Worm (Caenorhabditis elegans): ENCODE results near the gene him-18.

him-18 gene

DNA sequence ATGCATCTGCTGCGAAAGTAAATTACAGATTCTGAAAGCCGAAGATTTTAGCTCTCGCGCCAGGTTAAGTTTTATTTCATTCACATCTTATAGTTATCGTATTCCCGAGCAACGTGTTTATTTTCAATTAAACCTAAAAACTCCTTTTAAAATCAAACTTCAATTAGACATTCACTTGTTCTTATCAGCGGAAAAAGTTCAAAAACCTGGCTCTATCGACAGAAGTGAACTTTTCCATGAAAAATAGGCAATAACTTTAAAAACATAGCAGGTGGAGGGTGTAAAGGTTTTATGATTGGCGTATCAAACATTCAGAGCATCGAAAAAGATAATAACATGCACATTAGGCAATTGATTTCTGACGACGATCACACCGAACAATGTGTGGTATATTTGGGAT, 26.0 kb downstream of the him-18 start, which contains the start of gene ppat-1:
TSS of gene ppat-1 (plus strand) at position 316 of the 400 bp plus-strand sequence.
- TF ChIP-seq F13H6.1 (tag; optimal IDR thresholded peaks at IDR 0.05) = no peak
- no peak for TF ChIP-seq lin-11 (tag; optimal IDR thresholded peaks at IDR 0.05)
- TF ChIP-seq fos-1 (tag; optimal IDR thresholded peaks at IDR 0.05) = peak; percentile 10
- no peak for TF ChIP-seq nhr-23 (tag; optimal IDR thresholded peaks at IDR 0.05)
- no peak for TF ChIP-seq blmp-1 (tag; optimal IDR thresholded peaks at IDR 0.05; ENCODE audit: insufficient read depth)

DNA sequence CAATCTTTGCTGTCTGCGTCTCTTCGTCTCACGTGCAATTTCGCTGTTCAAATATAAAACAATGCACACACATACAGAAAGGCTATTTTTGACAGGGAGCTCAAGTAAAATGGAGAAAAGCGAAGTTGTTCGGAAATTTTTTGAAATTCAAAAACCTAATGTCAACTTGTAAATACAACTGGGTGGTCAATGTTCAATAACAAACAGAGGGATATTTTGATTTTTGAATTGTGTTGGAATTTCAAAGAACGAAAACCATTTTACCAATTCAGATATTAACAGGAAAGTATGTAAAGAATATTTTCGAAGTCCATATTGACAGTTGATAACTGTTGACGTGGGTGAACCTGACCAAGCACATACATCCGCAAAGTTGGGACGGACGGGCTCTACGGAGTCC, 26.6 kb downstream of the him-18 start, which contains the start of gene tag-243:
TSS of gene tag-243 (minus strand) at position 101 of the 400 bp plus-strand sequence.
- no peak for TF ChIP-seq crh-2 (tag; optimal IDR thresholded peaks at IDR 0.05)
- no peak for TF ChIP-seq nhr-77 (tag; optimal IDR thresholded peaks at IDR 0.05)
- TF ChIP-seq zag-1 (tag; optimal IDR thresholded peaks at IDR 0.05) = no peak
- no peak for TF ChIP-seq mbf-1 (tag; optimal IDR thresholded peaks at IDR 0.05)
- TF ChIP-seq egl-27 (tag; optimal IDR thresholded peaks at IDR 0.05) = no peak
- no peak for TF ChIP-seq ceh-82 (tag; optimal IDR thresholded peaks at IDR 0.05)
- TF ChIP-seq unc-62 (GFP tag; optimal IDR thresholded peaks at IDR 0.05) = no peak
- no peak for TF ChIP-seq nhr-237 (tag; optimal IDR thresholded peaks at IDR 0.05)
- no peak for TF ChIP-seq lin-11 (tag; optimal IDR thresholded peaks at IDR 0.05)
- TF ChIP-seq unc-55 (GFP tag; optimal IDR thresholded peaks at IDR 0.05) = no peak
- no peak for TF ChIP-seq ZK546.5 (tag; optimal IDR thresholded peaks at IDR 0.05)
- TF ChIP-seq R02D3.7 (tag; optimal IDR thresholded peaks at IDR 0.05) = no peak

- TF ChIP-seq lsy-2 (tag; optimal IDR thresholded peaks at IDR 0.05) (peak in 1 of 2 experiments; percentile 56), sma-3 (GFP tag; optimal IDR thresholded peaks at IDR 0.05) (no peak), C34F6.9 (tag; optimal IDR thresholded peaks at IDR 0.05) (peak; percentile 46), F13H6.1 (tag; optimal IDR thresholded peaks at IDR 0.05) (peak; percentile 39), nhr-129 (tag; optimal IDR thresholded peaks at IDR 0.05) (peak; percentile 51)
These were observed 27.9 kb downstream of the him-18 start for ce11 chrIII:4687134-4687533.

DNA sequence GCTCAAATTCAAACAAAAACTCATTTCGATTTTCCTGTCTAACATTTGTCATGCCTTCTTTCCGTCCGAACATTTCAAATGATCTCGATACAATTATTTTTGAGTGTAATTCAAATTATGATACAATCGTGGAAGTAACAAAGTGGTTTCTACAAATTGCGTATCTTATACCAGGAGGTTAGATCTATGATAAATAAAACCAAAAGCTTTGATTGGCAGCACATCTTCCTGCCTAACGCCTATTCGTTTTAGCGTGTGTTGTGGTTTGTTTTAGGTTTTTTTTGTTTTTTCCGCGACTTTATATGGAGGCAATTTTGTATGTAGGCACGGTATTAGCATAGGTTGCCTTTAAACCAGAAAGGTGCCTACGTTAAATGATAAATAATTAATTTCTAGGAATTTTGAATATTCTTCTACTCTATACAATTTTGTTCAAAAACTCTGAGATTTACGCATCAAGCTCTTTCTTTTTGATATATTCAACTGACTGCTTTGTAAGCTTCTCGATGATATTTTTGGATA, 35.0 kb downstream of the him-18 start, which contains the start of gene srg-11:
TSS of gene srg-11 (plus strand) at position 51 of the 522 bp plus-strand sequence.
- TF ChIP-seq C34F6.9 (tag; optimal IDR thresholded peaks at IDR 0.05) = no peak

DNA sequence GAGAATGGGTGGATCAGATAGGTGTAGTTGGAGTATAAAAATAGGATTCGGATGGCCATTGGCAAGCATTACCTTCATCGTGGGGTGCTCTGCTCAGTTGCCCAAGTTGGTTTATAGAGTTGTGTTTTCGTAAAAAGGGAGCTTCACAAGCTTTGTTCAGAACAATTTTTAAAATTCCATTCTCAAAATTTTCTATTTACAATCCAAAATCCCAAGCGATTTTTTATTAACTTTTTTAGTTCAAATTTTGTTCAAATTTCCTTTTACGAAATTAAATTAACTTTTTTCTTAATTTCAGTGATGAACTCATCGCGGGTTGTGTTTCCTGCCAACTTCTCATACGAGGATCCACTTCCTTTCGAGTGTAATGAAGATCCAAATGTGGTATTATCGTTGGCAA, 37.5 kb downstream of the him-18 start, which contains the start of gene srg-10:
TSS of gene srg-10 (plus strand) at position 301 of the 400 bp plus-strand sequence.
- TF ChIP-seq nhr-77 (tag; optimal IDR thresholded peaks at IDR 0.05) (no peak), egl-27 (tag; optimal IDR thresholded peaks at IDR 0.05) (no peak), aly-2 (tag; optimal IDR thresholded peaks at IDR 0.05) (no peak), ceh-82 (tag; optimal IDR thresholded peaks at IDR 0.05) (no peak), nhr-12 (tag; optimal IDR thresholded peaks at IDR 0.05) (no peak), R02D3.7 (tag; optimal IDR thresholded peaks at IDR 0.05) (no peak), ztf-4 (tag; optimal IDR thresholded peaks at IDR 0.05) (no peak), gmeb-1 (tag; optimal IDR thresholded peaks at IDR 0.05) (no peak), F13H6.1 (tag; optimal IDR thresholded peaks at IDR 0.05) (no peak), lsy-2 (tag; optimal IDR thresholded peaks at IDR 0.05) (no peak), sma-3 (GFP tag; optimal IDR thresholded peaks at IDR 0.05) (no peak), mbf-1 (tag; optimal IDR thresholded peaks at IDR 0.05) (no peak)

- TF ChIP-seq ceh-82 (tag; optimal IDR thresholded peaks at IDR 0.05) = no peak
- TF ChIP-seq ztf-1 (GFP tag; conservative IDR thresholded peaks at IDR 0.05) = no peak
- no peak for TF ChIP-seq aly-2 (tag; optimal IDR thresholded peaks at IDR 0.05)
- TF ChIP-seq lin-11 (tag; optimal IDR thresholded peaks at IDR 0.05) = no peak
- TF ChIP-seq mdl-1 (tag; optimal IDR thresholded peaks at IDR 0.05) = no peak
- no peak for TF ChIP-seq egl-27 (tag; optimal IDR thresholded peaks at IDR 0.05)
- no peak for TF ChIP-seq nhr-77 (tag; optimal IDR thresholded peaks at IDR 0.05)
- TF ChIP-seq mab-5 (tag; optimal IDR thresholded peaks at IDR 0.05) = no peak
- no peak for TF ChIP-seq crh-2 (tag; optimal IDR thresholded peaks at IDR 0.05)
- TF ChIP-seq elt-3 (tag; optimal IDR thresholded peaks at IDR 0.05) = no peak
- TF ChIP-seq ztf-4 (tag; optimal IDR thresholded peaks at IDR 0.05) = no peak
- TF ChIP-seq sma-9 (GFP tag; optimal IDR thresholded peaks at IDR 0.05) = no peak
- TF ChIP-seq sma-9 (tag; optimal IDR thresholded peaks at IDR 0.05) = no peak
These were observed 43.0 kb downstream of the him-18 start, which contains the start of gene srg-13 for ce11 chrIII:4671949-4672348. TSS of gene srg-13 (plus strand) at chrIII:4672249.

All from whole organism, L2 larva.